ENCODE assay signal across 4 worm cellular contexts in the genomic region with DNA sequence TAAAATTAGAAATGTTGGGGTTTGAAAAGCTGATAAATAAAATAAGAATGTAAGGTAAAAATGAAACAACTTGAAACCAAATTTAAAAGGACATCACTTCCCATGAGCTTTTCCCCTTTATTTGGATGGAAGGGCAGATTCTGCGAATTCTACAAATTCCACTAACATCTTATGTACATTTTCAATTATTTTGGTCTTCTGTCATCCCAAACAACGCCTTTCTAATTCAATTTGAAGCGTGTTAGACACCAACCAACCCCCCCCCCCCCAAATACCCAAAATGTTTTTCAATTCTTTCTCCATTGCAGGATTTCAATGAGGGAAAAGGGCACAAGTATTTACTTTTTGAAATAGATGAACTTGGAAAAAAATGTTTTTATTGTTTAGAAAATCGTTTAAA.
TF ChIP-seq lines count a peak whose summit lies in the region.

No protein-coding gene starts in this region.

TF ChIP-seq in whole organism, L1 larva, 84 proteins besides CTCF, POLR2A, EP300 and RAD21:
- TF ChIP-seq ceh-8 (GFP tag; optimal IDR thresholded peaks at IDR 0.05; lab: Kevin White, UChicago), result no peak
- TF ChIP-seq nhr-237 (tag; optimal IDR thresholded peaks at IDR 0.05; lab: Kevin White, UChicago), result no peak
- no peak for TF ChIP-seq efl-3 (GFP tag; optimal IDR thresholded peaks at IDR 0.05; lab: Kevin White, UChicago)
- no peak for TF ChIP-seq zip-4 (GFP tag; optimal IDR thresholded peaks at IDR 0.05; lab: Kevin White, UChicago)
- no peak for TF ChIP-seq nhr-20 (tag; optimal IDR thresholded peaks at IDR 0.05; lab: Kevin White, UChicago)
- no peak for TF ChIP-seq isw-1 (GFP tag; IDR thresholded peaks at IDR 0.05; lab: Robert Waterston, UW)
- TF ChIP-seq nhr-71 (tag; optimal IDR thresholded peaks at IDR 0.05; lab: Kevin White, UChicago), result peak; percentile 10
- TF ChIP-seq nhr-19 (GFP tag; conservative IDR thresholded peaks at IDR 0.05; lab: Robert Waterston, UW), result no peak
- TF ChIP-seq lin-14 (GFP tag; optimal IDR thresholded peaks at IDR 0.05; lab: Kevin White, UChicago), result peak; percentile 41
- TF ChIP-seq sup-37 (GFP tag; optimal IDR thresholded peaks at IDR 0.05; lab: Kevin White, UChicago), result no peak
- TF ChIP-seq elt-3 (tag; optimal IDR thresholded peaks at IDR 0.05; lab: Kevin White, UChicago), result no peak
- no peak for TF ChIP-seq snu-23 (GFP tag; optimal IDR thresholded peaks at IDR 0.05; lab: Kevin White, UChicago)
- no peak for TF ChIP-seq nhr-11 (tag; optimal IDR thresholded peaks at IDR 0.05; lab: Kevin White, UChicago)

TF ChIP-seq in whole organism, L4 larva, 104 proteins besides CTCF, POLR2A, EP300 and RAD21:
- peak; percentile 64 for TF ChIP-seq aha-1 (tag; lab: Kevin White, UChicago)
- no peak for TF ChIP-seq nhr-102 (tag; optimal IDR thresholded peaks at IDR 0.05; lab: Kevin White, UChicago)

TF ChIP-seq in whole organism, late embryonic, 69 proteins besides CTCF, POLR2A, EP300 and RAD21:
- peak; percentile 58 for TF ChIP-seq unc-42 (tag; optimal IDR thresholded peaks at IDR 0.05; lab: Kevin White, UChicago)
- no peak for TF ChIP-seq ets-4 (tag; optimal IDR thresholded peaks at IDR 0.05; lab: Kevin White, UChicago)
- no peak for TF ChIP-seq nhr-232 (tag; optimal IDR thresholded peaks at IDR 0.05; lab: Kevin White, UChicago)

TF ChIP-seq in whole organism, mixed stage, embryonic, 35 proteins besides CTCF, POLR2A, EP300 and RAD21:
- no peak for TF ChIP-seq lin-13 (tag; optimal IDR thresholded peaks at IDR 0.05; lab: Kevin White, UChicago)
- TF ChIP-seq ces-1 (GFP tag; optimal IDR thresholded peaks at IDR 0.05; lab: Kevin White, UChicago), result peak; percentile 81

Comparison
In these comparisons a context has a peak if more than half of its experiments do, and no peak if none do; other contexts are left out.
1. Of the 29 proteins assayed by ChIP-seq in both whole organism, L4 larva and whole organism, L1 larva: peak only in whole organism, L4 larva: aha-1; only in whole organism, L1 larva: none; in both: none; in neither: 28.